Worm (Caenorhabditis elegans) whole organism, mixed stage, embryonic: ENCODE measurements around the gene K04H4.5.

Experiments
- ceh-83 ChIP-seq: fragments of 200-800 bp; sonication (Bioruptor generic); optimal IDR thresholded peaks from 2 replicates; lab custom pipeline; 2018; ENCODE audit warnings: mild to moderate bottlenecking, missing genetic modification characterization, missing compliant biosample characterization
- lsy-2 ChIP-seq: fragments of 150-350 bp; optimal IDR thresholded peaks from 2 replicates; lab custom pipeline; 2014; ENCODE audit warnings: missing biosample characterization, missing genetic modification characterization
- nhr-2 ChIP-seq: fragments of 150-350 bp; optimal IDR thresholded peaks from 2 replicates; lab custom pipeline; 2014; ENCODE audit warnings: missing biosample characterization, missing genetic modification characterization
- nhr-237 ChIP-seq: fragments of 150-350 bp; optimal IDR thresholded peaks from 2 replicates; lab custom pipeline; 2014; ENCODE audit warnings: missing biosample characterization, missing genetic modification characterization
- pha-4 ChIP-seq: fragments of 150-350 bp; optimal IDR thresholded peaks from 2 replicates; lab custom pipeline; 2018; ENCODE audit warnings: missing biosample characterization, missing genetic modification reagents, missing genetic modification characterization

ce11 chrIII:9390924-9391323 lies 31.8 kb downstream of the K04H4.5 start:
- TF ChIP-seq pha-4 = no peak
- TF ChIP-seq nhr-2 = no peak
- TF ChIP-seq nhr-237 (tag; lab: Kevin White, UChicago) = no peak
- no peak for TF ChIP-seq ceh-83 (GFP tag; lab: Kevin White, UChicago)
- TF ChIP-seq lsy-2 (tag; lab: Kevin White, UChicago) = no peak
